Fruit fly (Drosophila melanogaster): Measurements from ENCODE around the gene CG13784.
A peak's percentile ranks its signal among the peaks of the same experiment; 100 is the strongest.

CG13784 gene

dm6 chr2L:7215657-7216056 is 4.2 kb downstream of the CG13784 start (continued):
- TF ChIP-seq CG7987 (GFP tag; optimal IDR thresholded peaks at IDR 0.05) (peak; percentile 21), wdn (GFP tag; IDR thresholded peaks at IDR 0.05) (0 out of 2 replicates have a peak, but pooled peaks have one; percentile 14), CG14050 (GFP tag; IDR thresholded peaks at IDR 0.05) (no peak), caup (GFP tag; optimal IDR thresholded peaks at IDR 0.05; ENCODE audit: severe bottlenecking) (peak; percentile 25), Fer1 (GFP tag; optimal IDR thresholded peaks at IDR 0.05) (peak; percentile 38), CG13296 (GFP tag; optimal IDR thresholded peaks at IDR 0.05) (peak; percentile 54), CG8290 (GFP tag; optimal IDR thresholded peaks at IDR 0.05) (no peak), CG8290 (tag; optimal IDR thresholded peaks at IDR 0.05) (peak in 1 of 2 experiments; percentile 62), Meics (GFP tag; optimal IDR thresholded peaks at IDR 0.05) (peak; percentile 14), CG17359 (tag; optimal IDR thresholded peaks at IDR 0.05) (peak; percentile 4), CG16779 (GFP tag; IDR thresholded peaks at IDR 0.05) (no peak), CG17568 (GFP tag; optimal IDR thresholded peaks at IDR 0.05) (peak; percentile 50), CG12659 (GFP tag; optimal IDR thresholded peaks at IDR 0.05) (peak; percentile 6), NfI (GFP tag; optimal IDR thresholded peaks at IDR 0.05) (no peak), nau (GFP tag; optimal IDR thresholded peaks at IDR 0.05) (peak; percentile 13), kni (GFP tag; optimal IDR thresholded peaks at IDR 0.05) (no peak), org-1 (GFP tag; optimal IDR thresholded peaks at IDR 0.05) (peak; percentile 28), mam (GFP tag; optimal IDR thresholded peaks at IDR 0.05) (no peak), CG1603 (tag; optimal IDR thresholded peaks at IDR 0.05) (peak; percentile 33), bsh (GFP tag; optimal IDR thresholded peaks at IDR 0.05) (peak in 1 of 2 experiments; percentile 30), Asciz (GFP tag; optimal IDR thresholded peaks at IDR 0.05) (peak; percentile 51), CG6854 (GFP tag; optimal IDR thresholded peaks at IDR 0.05) (no peak), sens (GFP tag) (peak; percentile 65), Vsx1 (GFP tag; optimal IDR thresholded peaks at IDR 0.05) (peak; percentile 25), corto (GFP tag; optimal IDR thresholded peaks at IDR 0.05) (no peak), dmrt99B (tag; optimal IDR thresholded peaks at IDR 0.05) (peak; percentile 31), CG12071 (GFP tag; optimal IDR thresholded peaks at IDR 0.05) (peak; percentile 41), lilli (GFP tag; optimal IDR thresholded peaks at IDR 0.05) (no peak), CG11456 (GFP tag; IDR thresholded peaks at IDR 0.05) (no peak), ash1 (GFP tag; optimal IDR thresholded peaks at IDR 0.05) (no peak), CG11247 (GFP tag; IDR thresholded peaks at IDR 0.05) (no peak), ATbp (GFP tag; optimal IDR thresholded peaks at IDR 0.05) (peak; percentile 61), NC2β (GFP tag; optimal IDR thresholded peaks at IDR 0.05) (no peak), CrebB (tag; optimal IDR thresholded peaks at IDR 0.05) (peak; percentile 36), ERR (GFP tag; optimal IDR thresholded peaks at IDR 0.05) (no peak), unpg (GFP tag; optimal IDR thresholded peaks at IDR 0.05) (peak; percentile 28), Dll (GFP tag; IDR thresholded peaks at IDR 0.05; ENCODE audit: partially characterized antibody) (no peak), pum (GFP tag; optimal IDR thresholded peaks at IDR 0.05) (no peak), H2.0 (GFP tag; IDR thresholded peaks at IDR 0.05) (no peak), PHDP (tag; optimal IDR thresholded peaks at IDR 0.05) (peak; percentile 24), lab (GFP tag; optimal IDR thresholded peaks at IDR 0.05) (peak; percentile 59), CG7839 (tag; optimal IDR thresholded peaks at IDR 0.05) (peak; percentile 7), nmo (GFP tag; optimal IDR thresholded peaks at IDR 0.05) (no peak), gem (tag; optimal IDR thresholded peaks at IDR 0.05) (no peak), Med (GFP tag) (peak; percentile 79), abd-A (tag; optimal IDR thresholded peaks at IDR 0.05) (no peak), CG12155 (GFP tag; optimal IDR thresholded peaks at IDR 0.05) (no peak), CG2678 (tag; optimal IDR thresholded peaks at IDR 0.05) (peak; percentile 39), CG3407 (GFP tag; optimal IDR thresholded peaks at IDR 0.05) (peak; percentile 16), HHEX (GFP tag; optimal IDR thresholded peaks at IDR 0.05) (peak; percentile 64)

Measured in whole organism, embryonic.